Worm (Caenorhabditis elegans) whole organism, L2 larva: ENCODE data around the gene C50F4.10.

ENCODE experiments used
- C34F6.9 ChIP-seq: fragments of 150-350 bp; optimal IDR thresholded peaks from 2 replicates; lab custom pipeline; 2014; ENCODE audit warnings: missing biosample characterization, missing genetic modification characterization
- R02D3.7 ChIP-seq: fragments of 150-350 bp; optimal IDR thresholded peaks from 2 replicates; lab custom pipeline; 2014; ENCODE audit warnings: missing biosample characterization, missing genetic modification characterization
- ZK546.5 ChIP-seq: sonication (generic microtip); optimal IDR thresholded peaks from 2 replicates; lab custom pipeline; 2017; ENCODE audit warnings: missing biosample characterization, missing genetic modification characterization
- alr-1 ChIP-seq: fragments of 150-350 bp; optimal IDR thresholded peaks from 2 replicates; lab custom pipeline; 2014; ENCODE audit warnings: missing biosample characterization, missing genetic modification characterization
- aly-2 ChIP-seq: fragments of 150-350 bp; optimal IDR thresholded peaks from 2 replicates; lab custom pipeline; 2014; ENCODE audit warnings: missing biosample characterization, missing genetic modification characterization
- ama-1 ChIP-seq: fragments of 150-350 bp; optimal IDR thresholded peaks from 2 replicates; lab custom pipeline; 2018; ENCODE audit warnings: inconsistent platforms
- blmp-1 ChIP-seq: sonication (generic microtip); optimal IDR thresholded peaks from 2 replicates; lab custom pipeline; 2017; ENCODE audit warnings: missing genetic modification characterization, mild to moderate bottlenecking, missing compliant biosample characterization, antibody characterized with exemption, moderate library complexity; ENCODE audit not compliant: insufficient read depth
- ceh-16 ChIP-seq: fragments of 150-350 bp; optimal IDR thresholded peaks from 2 replicates; lab custom pipeline; 2014; ENCODE audit warnings: missing biosample characterization, missing genetic modification characterization
- ceh-82 ChIP-seq: fragments of 150-350 bp; optimal IDR thresholded peaks from 2 replicates; lab custom pipeline; 2014; ENCODE audit warnings: missing biosample characterization, missing genetic modification characterization
- crh-2 ChIP-seq: sonication (generic microtip); optimal IDR thresholded peaks from 2 replicates; lab custom pipeline; 2017; ENCODE audit warnings: missing biosample characterization, missing genetic modification characterization
- dmd-4 ChIP-seq: sonication (generic microtip); optimal IDR thresholded peaks from 2 replicates; lab custom pipeline; 2017; ENCODE audit warnings: missing biosample characterization, missing genetic modification characterization
- egl-27 ChIP-seq: sonication (generic microtip); optimal IDR thresholded peaks from 3 replicates; lab custom pipeline; 2017; ENCODE audit warnings: missing biosample characterization, missing genetic modification reagents, missing genetic modification characterization
- elt-1 ChIP-seq: fragments of 150-350 bp; optimal IDR thresholded peaks from 2 replicates; lab custom pipeline; 2014; ENCODE audit warnings: missing biosample characterization, missing genetic modification characterization
- elt-3 ChIP-seq: sonication (generic microtip); optimal IDR thresholded peaks from 2 replicates; lab custom pipeline; 2017; ENCODE audit warnings: missing biosample characterization, missing genetic modification characterization
- fos-1 ChIP-seq: fragments of 150-350 bp; optimal IDR thresholded peaks from 2 replicates; lab custom pipeline; 2014; ENCODE audit warnings: missing biosample characterization, missing genetic modification characterization
- gmeb-1 ChIP-seq: fragments of 150-350 bp; optimal IDR thresholded peaks from 2 replicates; lab custom pipeline; 2014; ENCODE audit warnings: missing biosample characterization, missing genetic modification characterization
- lin-13 ChIP-seq: fragments of 150-350 bp; optimal IDR thresholded peaks from 2 replicates; lab custom pipeline; 2014; ENCODE audit warnings: missing biosample characterization, missing genetic modification reagents, missing genetic modification characterization
- lin-39 ChIP-seq: fragments of 150-350 bp; optimal IDR thresholded peaks from 2 replicates; lab custom pipeline; 2014; ENCODE audit warnings: missing biosample characterization, missing genetic modification reagents, missing genetic modification characterization
- mab-5 ChIP-seq: fragments of 150-350 bp; optimal IDR thresholded peaks from 2 replicates; lab custom pipeline; 2014; ENCODE audit warnings: missing biosample characterization, missing genetic modification characterization
- mbf-1 ChIP-seq: sonication (generic microtip); optimal IDR thresholded peaks from 2 replicates; lab custom pipeline; 2017; ENCODE audit warnings: missing biosample characterization, missing genetic modification characterization
- nhr-10 ChIP-seq: sonication (generic microtip); optimal IDR thresholded peaks from 2 replicates; lab custom pipeline; 2017; ENCODE audit warnings: missing biosample characterization, missing genetic modification characterization
- nhr-11 ChIP-seq: fragments of 150-350 bp; optimal IDR thresholded peaks from 2 replicates; lab custom pipeline; 2014; ENCODE audit warnings: missing biosample characterization, missing genetic modification characterization
- nhr-12 ChIP-seq: fragments of 150-350 bp; optimal IDR thresholded peaks from 2 replicates; lab custom pipeline; 2014; ENCODE audit warnings: missing biosample characterization, missing genetic modification characterization
- nhr-129 ChIP-seq: fragments of 150-350 bp; optimal IDR thresholded peaks from 2 replicates; lab custom pipeline; 2014; ENCODE audit warnings: missing biosample characterization, missing genetic modification characterization
- nhr-23 ChIP-seq: fragments of 150-350 bp; optimal IDR thresholded peaks from 2 replicates; lab custom pipeline; 2014; ENCODE audit warnings: missing biosample characterization, missing genetic modification reagents, missing genetic modification characterization
- nhr-237 ChIP-seq: fragments of 150-350 bp; optimal IDR thresholded peaks from 2 replicates; lab custom pipeline; 2014; ENCODE audit warnings: missing biosample characterization, missing genetic modification characterization
- nhr-25 ChIP-seq: fragments of 150-350 bp; sonication (generic microtip); optimal IDR thresholded peaks from 3 replicates; lab custom pipeline; 2014; ENCODE audit warnings: missing biosample characterization, missing genetic modification characterization
- nhr-6 ChIP-seq: fragments of 150-350 bp; optimal IDR thresholded peaks from 2 replicates; lab custom pipeline; 2014; ENCODE audit warnings: missing biosample characterization, missing genetic modification characterization
- nhr-77 ChIP-seq: fragments of 150-350 bp; optimal IDR thresholded peaks from 2 replicates; lab custom pipeline; 2014; ENCODE audit warnings: missing biosample characterization, missing genetic modification characterization
- sma-3 ChIP-seq: sonication (generic microtip); optimal IDR thresholded peaks from 2 replicates; lab custom pipeline; 2016; ENCODE audit warnings: missing genetic modification reagents, missing genetic modification characterization, missing compliant biosample characterization
- snpc-4 ChIP-seq: fragments of 150-350 bp; optimal IDR thresholded peaks from 2 replicates; lab custom pipeline; 2014; ENCODE audit warnings: missing biosample characterization, missing genetic modification characterization
- unc-39 ChIP-seq: fragments of 150-350 bp; optimal IDR thresholded peaks from 2 replicates; lab custom pipeline; 2014; ENCODE audit warnings: missing biosample characterization, missing genetic modification characterization
- unc-55 ChIP-seq: fragments of 150-350 bp; sonication (generic microtip); optimal IDR thresholded peaks from 3 replicates; lab custom pipeline; 2014; ENCODE audit warnings: missing biosample characterization, missing genetic modification reagents, missing genetic modification characterization
- zag-1 ChIP-seq: fragments of 150-350 bp; optimal IDR thresholded peaks from 2 replicates; lab custom pipeline; 2014; ENCODE audit warnings: missing biosample characterization, missing genetic modification characterization
- ztf-11 ChIP-seq: sonication (generic microtip); optimal IDR thresholded peaks from 2 replicates; lab custom pipeline; 2017; ENCODE audit warnings: missing biosample characterization, missing genetic modification characterization

C50F4.10 gene

ce11 chrV:9531477-9531876 is at the start of gene C50F4.10, which contains the start of gene pfk-1.2:
Gene C50F4.10 (minus strand): TSS chrV:9531577.
Gene pfk-1.2 (plus strand): TSS chrV:9531801.
- TF ChIP-seq nhr-77 (tag; lab: Kevin White, UChicago) (no peak), unc-39 (tag; lab: Kevin White, UChicago) (no peak), snpc-4 (tag; lab: Kevin White, UChicago) (no peak), crh-2 (tag; lab: Kevin White, UChicago) (no peak), nhr-6 (tag; lab: Kevin White, UChicago) (no peak), nhr-23 (tag; lab: Kevin White, UChicago) (no peak), lin-13 (GFP tag; lab: Kevin White, UChicago) (no peak), nhr-11 (tag; lab: Kevin White, UChicago) (no peak), blmp-1 (tag; lab: Kevin White, UChicago) (no peak), sma-3 (GFP tag; lab: Kevin White, UChicago) (no peak), nhr-129 (tag; lab: Kevin White, UChicago) (no peak)

ce11 chrV:9576991-9577390 is 45.6 kb upstream of the C50F4.10 start, which contains the start of gene F25B3.2:
Gene F25B3.2 (plus strand): TSS chrV:9577291.
- TF ChIP-seq unc-55 (GFP tag; lab: Kevin White, UChicago) (no peak), gmeb-1 (tag; lab: Kevin White, UChicago) (no peak), mbf-1 (tag; lab: Kevin White, UChicago) (no peak), egl-27 (no peak), nhr-25 (no peak), aly-2 (tag; lab: Kevin White, UChicago) (no peak), elt-3 (no peak), elt-1 (tag; lab: Kevin White, UChicago) (no peak), dmd-4 (tag; lab: Kevin White, UChicago) (no peak), C34F6.9 (tag; lab: Kevin White, UChicago) (no peak), ZK546.5 (tag; lab: Kevin White, UChicago) (no peak)

ce11 chrV:9571673-9572072 is 40.3 kb upstream of the C50F4.10 start:
- no peak for TF ChIP-seq ama-1 (lab: Kevin White, UChicago)
- no peak for TF ChIP-seq nhr-6 (tag; lab: Kevin White, UChicago)
- TF ChIP-seq lin-39 (tag; lab: Kevin White, UChicago), result no peak
- no peak for TF ChIP-seq nhr-23 (tag; lab: Kevin White, UChicago)
- TF ChIP-seq nhr-11 (tag; lab: Kevin White, UChicago), result no peak
- no peak for TF ChIP-seq elt-3
- no peak for TF ChIP-seq nhr-12 (tag; lab: Kevin White, UChicago)
- TF ChIP-seq dmd-4 (tag; lab: Kevin White, UChicago), result no peak
- TF ChIP-seq aly-2 (tag; lab: Kevin White, UChicago), result no peak
- TF ChIP-seq ceh-16, result no peak
- no peak for TF ChIP-seq nhr-237 (tag; lab: Kevin White, UChicago)
- TF ChIP-seq R02D3.7 (tag; lab: Kevin White, UChicago), result no peak

ce11 chrV:9571056-9571455 is 39.7 kb upstream of the C50F4.10 start:
- TF ChIP-seq zag-1 (tag; lab: Kevin White, UChicago) (no peak), nhr-6 (tag; lab: Kevin White, UChicago) (no peak), sma-3 (GFP tag; lab: Kevin White, UChicago) (no peak), crh-2 (tag; lab: Kevin White, UChicago) (no peak), lin-39 (tag; lab: Kevin White, UChicago) (no peak), dmd-4 (tag; lab: Kevin White, UChicago) (no peak), ama-1 (lab: Kevin White, UChicago) (no peak), snpc-4 (tag; lab: Kevin White, UChicago) (no peak), alr-1 (tag; lab: Kevin White, UChicago) (no peak), ztf-11 (tag; lab: Kevin White, UChicago) (no peak), fos-1 (tag; lab: Kevin White, UChicago) (no peak), nhr-23 (tag; lab: Kevin White, UChicago) (no peak), nhr-10 (tag; lab: Kevin White, UChicago) (no peak), mab-5 (tag; lab: Kevin White, UChicago) (no peak), ceh-82 (tag; lab: Kevin White, UChicago) (no peak), nhr-129 (tag; lab: Kevin White, UChicago) (no peak), ZK546.5 (tag; lab: Kevin White, UChicago) (no peak), elt-3 (no peak)
